Worm (Caenorhabditis elegans) whole organism, late embryonic: ENCODE data around the gene mca-1.

Experiments used
- ceh-34 ChIP-seq: sonication (generic microtip); optimal IDR thresholded peaks from 2 replicates; lab custom pipeline; 2016; ENCODE audit warnings: mild to moderate bottlenecking, missing genetic modification characterization, missing compliant biosample characterization
- lin-11 ChIP-seq: fragments of 200-800 bp; sonication (Bioruptor generic); optimal IDR thresholded peaks from 2 replicates; lab custom pipeline; 2018; ENCODE audit warnings: mild to moderate bottlenecking, missing genetic modification characterization, missing compliant biosample characterization
- madf-2 ChIP-seq: sonication (generic microtip); optimal IDR thresholded peaks from 2 replicates; lab custom pipeline; 2017; ENCODE audit warnings: missing genetic modification characterization, missing compliant biosample characterization
- unc-86 ChIP-seq: sonication (generic microtip); optimal IDR thresholded peaks from 2 replicates; lab custom pipeline; 2016; ENCODE audit warnings: missing genetic modification characterization, missing compliant biosample characterization

ce11 chrIV:9618015-9618414 lies 16.7 kb downstream of the mca-1 start:
- TF ChIP-seq lin-11 (no peak), unc-86 (tag; lab: Kevin White, UChicago) (no peak), madf-2 (no peak), ceh-34 (no peak)
